Fruit fly (Drosophila melanogaster) whole organism, pupa: ENCODE measurements around the gene vrs.

Experiments
- CG14655 ChIP-seq: fragments of 200-800 bp; sonication (Bioruptor generic); optimal IDR thresholded peaks from 3 replicates; lab custom pipeline; 2017; ENCODE audit warnings: mild to moderate bottlenecking, missing biosample characterization, missing genetic modification reagents, missing genetic modification characterization
- CG32121 ChIP-seq: fragments of 200-800 bp; sonication (Bioruptor generic); IDR thresholded peaks from 2 replicates; pipeline ENCODE4 v1.3.6; 2022; ENCODE audit warnings: missing biosample characterization, missing genetic modification characterization
- CG4496 ChIP-seq: fragments of 200-800 bp; sonication (Bioruptor generic); IDR thresholded peaks from 3 replicates; pipeline ENCODE4 v1.3.6; 2022; ENCODE audit warnings: missing biosample characterization, missing genetic modification characterization
- CG8159 ChIP-seq: fragments of 200-800 bp; sonication (Bioruptor generic); optimal IDR thresholded peaks from 3 replicates; lab custom pipeline; 2018; ENCODE audit warnings: missing biosample characterization, mild to moderate bottlenecking, missing genetic modification characterization, moderate library complexity
- CG8301 ChIP-seq: fragments of 200-800 bp; sonication (Bioruptor generic); optimal IDR thresholded peaks from 2 replicates; lab custom pipeline; 2018; ENCODE audit warnings: missing biosample characterization, mild to moderate bottlenecking, missing genetic modification characterization
- EcR ChIP-seq: fragments of 200-800 bp; sonication (Bioruptor generic); optimal IDR thresholded peaks from 3 replicates; lab custom pipeline; 2019; ENCODE audit warnings: missing biosample characterization, missing genetic modification characterization, mild to moderate bottlenecking, moderate library complexity, missing genetic modification reagents
- Pif1A ChIP-seq: fragments of 200-800 bp; sonication (Bioruptor generic); optimal IDR thresholded peaks from 3 replicates; lab custom pipeline; 2016; ENCODE audit warnings: missing biosample characterization, missing genetic modification characterization
- Snoo ChIP-seq: fragments of 200-800 bp; sonication (Bioruptor generic); optimal IDR thresholded peaks from 3 replicates; lab custom pipeline; 2017; ENCODE audit warnings: missing biosample characterization, mild to moderate bottlenecking, missing genetic modification characterization, inconsistent platforms
- gl ChIP-seq: fragments of 200-800 bp; sonication (Bioruptor generic); optimal IDR thresholded peaks from 2 replicates; lab custom pipeline; 2018; ENCODE audit warnings: missing biosample characterization, mild to moderate bottlenecking, missing genetic modification characterization

DNA sequence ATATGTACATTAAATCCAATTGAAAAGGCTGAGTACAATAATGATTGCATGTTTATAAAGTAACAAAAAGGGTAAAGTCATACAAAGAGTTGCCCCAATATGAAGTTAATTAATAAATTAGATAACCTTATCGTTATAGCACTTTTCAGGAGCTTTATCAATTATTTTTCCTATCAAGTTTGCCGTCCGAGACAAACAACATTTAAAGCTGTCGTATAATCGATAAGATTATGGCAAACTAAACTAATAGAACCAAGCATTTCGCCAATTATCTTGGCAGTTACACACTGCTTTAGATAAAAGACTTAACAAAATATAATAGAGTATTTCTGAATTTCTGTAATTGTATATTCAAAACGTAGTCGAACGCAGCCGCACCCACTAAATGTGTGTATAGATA is 42.3 kb upstream of the vrs start:
- TF ChIP-seq CG4496 (GFP tag; lab: Robert Waterston, UW) (no peak), gl (no peak), CG8301 (tag; lab: Kevin White, UChicago) (no peak), CG14655 (GFP tag; lab: Kevin White, UChicago) (no peak), CG8159 (tag; lab: Kevin White, UChicago) (no peak), CG32121 (GFP tag; lab: Robert Waterston, UW) (no peak), Pif1A (GFP tag; lab: Kevin White, UChicago) (no peak), Snoo (no peak), EcR (no peak)
